Worm (Caenorhabditis elegans) whole organism, L1 larva: Measurements from ENCODE around the gene nas-15.

Experiments used
- C16A3.4 ChIP-seq: fragments of 150-350 bp; optimal IDR thresholded peaks from 2 replicates; lab custom pipeline; 2014; ENCODE audit warnings: missing biosample characterization, missing genetic modification characterization
- C34B4.2 ChIP-seq: sonication (generic microtip); optimal IDR thresholded peaks from 2 replicates; lab custom pipeline; 2017; ENCODE audit warnings: mild to moderate bottlenecking, missing genetic modification characterization, missing compliant biosample characterization
- aha-1 ChIP-seq: fragments of 150-350 bp; optimal IDR thresholded peaks from 2 replicates; lab custom pipeline; 2014; ENCODE audit warnings: missing biosample characterization, missing genetic modification characterization
- alr-1 ChIP-seq: fragments of 200-800 bp; sonication (Bioruptor generic); optimal IDR thresholded peaks from 2 replicates; lab custom pipeline; 2018; ENCODE audit warnings: borderline replicate concordance, mild to moderate bottlenecking, missing genetic modification characterization, missing compliant biosample characterization
- aly-2 ChIP-seq: fragments of 150-350 bp; optimal IDR thresholded peaks from 2 replicates; lab custom pipeline; 2014; ENCODE audit warnings: missing biosample characterization, missing genetic modification characterization
- ama-1 ChIP-seq: fragments of 150-350 bp; optimal IDR thresholded peaks from 2 replicates; lab custom pipeline; 2014
- blmp-1 ChIP-seq: fragments of 150-350 bp; optimal IDR thresholded peaks from 2 replicates; lab custom pipeline; 2014; ENCODE audit warnings: missing biosample characterization, missing genetic modification characterization
- ceh-8 ChIP-seq: fragments of 200-800 bp; sonication (Bioruptor generic); optimal IDR thresholded peaks from 2 replicates; lab custom pipeline; 2018; ENCODE audit warnings: mild to moderate bottlenecking, missing genetic modification characterization, moderate library complexity, missing compliant biosample characterization
- ces-1 ChIP-seq: fragments of 150-350 bp; optimal IDR thresholded peaks from 2 replicates; lab custom pipeline; 2014; ENCODE audit warnings: missing biosample characterization, missing genetic modification reagents, missing genetic modification characterization
- efl-1 ChIP-seq, 4 experiments: fragments of 150-350 bp; optimal IDR thresholded peaks in 3 of 4; peaks in 1 of 4; 1 replicate in 1 of 4; 2 replicates in 3 of 4; lab custom pipeline; 2014; ENCODE audit warnings: missing biosample characterization in 2 of 4, missing genetic modification characterization in 2 of 4, missing genetic modification reagents in 2 of 4
- efl-3 ChIP-seq: fragments of 200-800 bp; sonication (Bioruptor generic); optimal IDR thresholded peaks from 2 replicates; lab custom pipeline; 2018; ENCODE audit warnings: mild to moderate bottlenecking, missing genetic modification characterization, missing compliant biosample characterization
- egl-27 ChIP-seq, 2 experiments: fragments of 150-350 bp in 1 of 2; sonication (generic microtip); optimal IDR thresholded peaks; 3 replicates each; lab custom pipeline; 2017 to 2018; ENCODE audit warnings: missing biosample characterization in 2 of 2, missing genetic modification characterization in 2 of 2, missing genetic modification reagents in 2 of 2
- elt-3 ChIP-seq, 6 experiments: fragments of 150-350 bp in 1 of 6; sonication (generic microtip); optimal IDR thresholded peaks; 2 replicates each; lab custom pipeline; 2017 to 2018; ENCODE audit warnings: missing biosample characterization in 6 of 6, missing genetic modification characterization in 6 of 6, inconsistent platforms in 1 of 6
- ets-5 ChIP-seq: fragments of 200-800 bp; sonication (Bioruptor generic); IDR thresholded peaks from 2 replicates; pipeline ENCODE4 v1.3.6; 2022; ENCODE audit warnings: missing genetic modification characterization, missing compliant biosample characterization
- fkh-10 ChIP-seq: sonication (generic microtip); optimal IDR thresholded peaks from 2 replicates; lab custom pipeline; 2017; ENCODE audit warnings: missing biosample characterization, missing genetic modification reagents, missing genetic modification characterization
- hlh-17 ChIP-seq: fragments of 200-800 bp; sonication (Bioruptor generic); optimal IDR thresholded peaks from 2 replicates; lab custom pipeline; 2018; ENCODE audit warnings: missing genetic modification characterization, mild to moderate bottlenecking, missing compliant biosample characterization, moderate library complexity, borderline replicate concordance
- isw-1 ChIP-seq: fragments of 200-800 bp; sonication (Bioruptor generic); IDR thresholded peaks from 2 replicates; pipeline ENCODE4 v1.3.6; 2022; ENCODE audit warnings: missing genetic modification characterization, missing compliant biosample characterization
- jun-1 ChIP-seq: fragments of 150-350 bp; optimal IDR thresholded peaks from 2 replicates; lab custom pipeline; 2014; ENCODE audit warnings: missing biosample characterization, missing genetic modification reagents, missing genetic modification characterization
- lin-13 ChIP-seq: fragments of 150-350 bp; optimal IDR thresholded peaks from 2 replicates; lab custom pipeline; 2014; ENCODE audit warnings: missing biosample characterization, missing genetic modification reagents, missing genetic modification characterization
- lin-39 ChIP-seq: fragments of 150-350 bp; optimal IDR thresholded peaks from 2 replicates; lab custom pipeline; 2014; ENCODE audit warnings: missing biosample characterization, missing genetic modification reagents, missing genetic modification characterization
- nhr-19 ChIP-seq: fragments of 200-800 bp; sonication (Bioruptor generic); conservative IDR thresholded peaks from 2 replicates; pipeline ENCODE4 v1.3.6; 2022; ENCODE audit warnings: missing genetic modification characterization, missing compliant biosample characterization
- nhr-20 ChIP-seq: sonication (generic microtip); optimal IDR thresholded peaks from 2 replicates; lab custom pipeline; 2016; ENCODE audit warnings: mild to moderate bottlenecking, missing genetic modification characterization, missing compliant biosample characterization
- nhr-237 ChIP-seq: fragments of 150-350 bp; optimal IDR thresholded peaks from 2 replicates; lab custom pipeline; 2014; ENCODE audit warnings: missing biosample characterization, missing genetic modification characterization
- nhr-28 ChIP-seq: fragments of 150-350 bp; optimal IDR thresholded peaks from 2 replicates; lab custom pipeline; 2014; ENCODE audit warnings: missing biosample characterization, missing genetic modification characterization
- nhr-47 ChIP-seq: sonication (generic microtip); optimal IDR thresholded peaks from 2 replicates; lab custom pipeline; 2016; ENCODE audit warnings: mild to moderate bottlenecking, missing genetic modification characterization, moderate library complexity, missing compliant biosample characterization
- nhr-71 ChIP-seq: sonication (generic microtip); optimal IDR thresholded peaks from 2 replicates; lab custom pipeline; 2016; ENCODE audit warnings: mild to moderate bottlenecking, missing genetic modification characterization, moderate library complexity, missing compliant biosample characterization
- nhr-84 ChIP-seq: sonication (generic microtip); optimal IDR thresholded peaks from 2 replicates; lab custom pipeline; 2017; ENCODE audit warnings: missing biosample characterization, missing genetic modification characterization
- nhr-85 ChIP-seq: sonication (generic microtip); peaks from one replicate; lab custom pipeline; 2016; ENCODE audit warnings: missing genetic modification characterization, inconsistent platforms, missing compliant biosample characterization
- pqm-1 ChIP-seq: sonication (generic microtip); optimal IDR thresholded peaks from 3 replicates; lab custom pipeline; 2017; ENCODE audit warnings: missing biosample characterization, missing genetic modification characterization
- rnt-1 ChIP-seq: sonication (generic microtip); optimal IDR thresholded peaks from 2 replicates; lab custom pipeline; 2016; ENCODE audit warnings: mild to moderate bottlenecking, missing genetic modification characterization, moderate library complexity, missing compliant biosample characterization
- skn-1 ChIP-seq: fragments of 150-350 bp; optimal IDR thresholded peaks from 2 replicates; lab custom pipeline; 2014; ENCODE audit warnings: missing biosample characterization, missing genetic modification characterization
- snu-23 ChIP-seq: sonication (generic microtip); optimal IDR thresholded peaks from 2 replicates; lab custom pipeline; 2016; ENCODE audit warnings: missing genetic modification characterization, missing compliant biosample characterization
- sox-4 ChIP-seq: sonication (generic microtip); optimal IDR thresholded peaks from 2 replicates; lab custom pipeline; 2016; ENCODE audit warnings: missing genetic modification characterization, missing compliant biosample characterization
- sptf-1 ChIP-seq: fragments of 150-350 bp; optimal IDR thresholded peaks from 2 replicates; lab custom pipeline; 2014; ENCODE audit warnings: missing biosample characterization, missing genetic modification characterization
- unc-30 ChIP-seq: sonication (generic microtip); optimal IDR thresholded peaks from 2 replicates; lab custom pipeline; 2017; ENCODE audit warnings: missing biosample characterization, missing genetic modification characterization
- unc-86 ChIP-seq: sonication (generic microtip); optimal IDR thresholded peaks from 2 replicates; lab custom pipeline; 2016; ENCODE audit warnings: missing genetic modification characterization, missing compliant biosample characterization
- unc-98 ChIP-seq: fragments of 200-800 bp; sonication (Bioruptor generic); IDR thresholded peaks from 2 replicates; pipeline ENCODE4 v1.3.6; 2022; ENCODE audit warnings: missing genetic modification characterization, missing compliant biosample characterization
- vab-15 ChIP-seq: sonication (generic microtip); optimal IDR thresholded peaks from 2 replicates; lab custom pipeline; 2017; ENCODE audit warnings: missing genotype, mild to moderate bottlenecking, missing genetic modification characterization, missing compliant biosample characterization
- xbp-1 ChIP-seq: sonication (generic microtip); optimal IDR thresholded peaks from 2 replicates; lab custom pipeline; 2016; ENCODE audit warnings: missing genetic modification characterization, missing compliant biosample characterization
- zip-4 ChIP-seq: fragments of 200-800 bp; sonication (Bioruptor generic); optimal IDR thresholded peaks from 2 replicates; lab custom pipeline; 2018; ENCODE audit warnings: mild to moderate bottlenecking, missing genetic modification characterization, moderate library complexity, missing compliant biosample characterization

nas-15 gene

ce11 chrX:727737-728136 lies 49.8 kb upstream of the nas-15 start (continued):
- TF ChIP-seq ama-1 (lab: Kevin White, UChicago) (no peak), jun-1 (peak; percentile 85), efl-3 (no peak), elt-3 (tag; optimal IDR thresholded peaks at IDR 0.05; lab: Kevin White, UChicago) (peak in 1 of 6 experiments; percentile 9), nhr-19 (GFP tag; lab: Robert Waterston, UW) (peak; percentile 61), lin-13 (GFP tag; lab: Kevin White, UChicago) (no peak), ets-5 (GFP tag; lab: Robert Waterston, UW) (no peak), xbp-1 (tag; lab: Kevin White, UChicago) (peak; percentile 47)

- TF ChIP-seq ceh-8 (GFP tag; lab: Kevin White, UChicago), result no peak
- TF ChIP-seq nhr-28 (tag; lab: Kevin White, UChicago), result no peak
- TF ChIP-seq hlh-17, result no peak
- TF ChIP-seq nhr-20, result no peak
- no peak for TF ChIP-seq zip-4 (GFP tag; lab: Kevin White, UChicago)
- TF ChIP-seq jun-1, result no peak
- no peak for TF ChIP-seq egl-27 (tag; optimal IDR thresholded peaks at IDR 0.05; lab: Kevin White, UChicago)
- peak in 1 of 6 experiments; percentile 40 for TF ChIP-seq elt-3 (tag; optimal IDR thresholded peaks at IDR 0.05; lab: Kevin White, UChicago)
These were observed 48.5 kb upstream of the nas-15 start for ce11 chrX:729062-729461.

DNA sequence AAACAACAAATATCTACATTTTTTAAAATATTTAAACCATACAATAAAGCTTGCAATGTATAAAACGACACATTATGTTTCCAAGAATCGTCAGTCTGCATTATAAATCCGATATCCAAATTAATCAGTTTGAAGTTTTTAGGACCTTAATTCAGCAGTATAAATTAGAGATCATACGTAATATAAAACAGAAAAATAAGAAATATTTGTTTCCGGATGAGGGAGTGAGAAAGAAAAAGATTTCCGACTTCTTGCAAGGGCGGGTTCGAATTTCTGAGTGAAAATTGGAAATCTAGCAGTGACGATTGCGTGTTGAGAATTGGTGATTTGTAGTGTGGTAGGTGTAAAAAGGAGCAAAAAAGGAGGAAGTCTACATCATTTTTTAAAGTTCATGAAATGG lies 41.9 kb upstream of the nas-15 start, which contains the start of gene npr-19:
TSS of gene npr-19 (minus strand) at position 101 of the 400 bp plus-strand sequence.
- TF ChIP-seq unc-98 (GFP tag; lab: Robert Waterston, UW) (no peak), fkh-10 (GFP tag; lab: Kevin White, UChicago) (no peak), xbp-1 (tag; lab: Kevin White, UChicago) (no peak), efl-1 (optimal IDR thresholded peaks at IDR 0.05; lab: Kevin White, UChicago) (no peak), efl-1 (GFP tag; optimal IDR thresholded peaks at IDR 0.05 in 1 of 2; lab: Kevin White, UChicago) (peak in 1 of 2 experiments; percentile 43)

ce11 chrX:736989-737388 lies 40.5 kb upstream of the nas-15 start:
- TF ChIP-seq elt-3 (tag; optimal IDR thresholded peaks at IDR 0.05; lab: Kevin White, UChicago) (no peak), unc-86 (peak; percentile 63), nhr-71 (peak; percentile 27), sptf-1 (tag; lab: Kevin White, UChicago) (no peak)

DNA sequence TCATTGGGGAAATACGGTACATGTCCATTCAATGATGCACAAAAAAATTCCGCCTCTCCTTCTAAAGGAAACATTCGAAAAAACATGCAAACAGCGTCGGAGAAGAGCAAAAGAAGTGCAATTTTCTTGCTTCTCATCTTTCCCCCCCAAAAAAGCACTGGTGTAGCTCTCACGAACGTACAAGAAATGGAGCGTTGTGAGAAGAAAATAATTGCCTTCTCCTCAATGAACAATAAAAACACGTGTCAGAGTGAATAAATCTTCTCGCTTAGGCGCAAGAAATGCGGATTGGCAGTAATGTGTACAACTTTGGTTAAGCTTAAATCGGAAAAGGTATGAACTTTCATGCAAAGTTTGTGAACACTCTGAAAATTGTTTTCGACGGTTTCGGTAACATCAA lies 29.2 kb upstream of the nas-15 start:
- TF ChIP-seq lin-13 (GFP tag; lab: Kevin White, UChicago) (no peak), lin-39 (tag; lab: Kevin White, UChicago) (no peak), rnt-1 (tag; lab: Kevin White, UChicago) (no peak), snu-23 (no peak), nhr-28 (tag; lab: Kevin White, UChicago) (no peak), isw-1 (GFP tag; lab: Robert Waterston, UW) (no peak), nhr-84 (no peak), elt-3 (tag; optimal IDR thresholded peaks at IDR 0.05; lab: Kevin White, UChicago) (no peak), alr-1 (tag; lab: Kevin White, UChicago) (no peak), efl-3 (no peak), pqm-1 (tag; lab: Kevin White, UChicago) (no peak), C34B4.2 (tag; lab: Kevin White, UChicago) (no peak), nhr-237 (no peak), sox-4 (tag; lab: Kevin White, UChicago) (no peak), egl-27 (tag; optimal IDR thresholded peaks at IDR 0.05; lab: Kevin White, UChicago) (no peak)

ce11 chrX:759634-760033 lies 17.9 kb upstream of the nas-15 start, which contains the start of gene aex-3:
Gene aex-3 (minus strand): TSS chrX:759734.
- TF ChIP-seq lin-39 (tag; lab: Kevin White, UChicago), result no peak
- TF ChIP-seq unc-30 (tag; lab: Kevin White, UChicago), result no peak
- TF ChIP-seq vab-15 (tag; lab: Kevin White, UChicago), result no peak
- TF ChIP-seq nhr-47 (tag; lab: Kevin White, UChicago), result no peak
- no peak for TF ChIP-seq aly-2 (tag; lab: Kevin White, UChicago)
- TF ChIP-seq C16A3.4, result no peak
- no peak for TF ChIP-seq ces-1 (GFP tag; lab: Kevin White, UChicago)
- no peak for TF ChIP-seq skn-1 (tag; lab: Kevin White, UChicago)
- no peak for TF ChIP-seq hlh-17
- TF ChIP-seq nhr-85 (tag; lab: Kevin White, UChicago), result no peak
- TF ChIP-seq aha-1 (tag; lab: Kevin White, UChicago), result no peak
- no peak for TF ChIP-seq nhr-20
- no peak for TF ChIP-seq blmp-1
- TF ChIP-seq, all 84 proteins: peak for 0
